Fruit fly (Drosophila melanogaster): ENCODE measurements around the gene CG7382.

Gene CG7382

DNA sequence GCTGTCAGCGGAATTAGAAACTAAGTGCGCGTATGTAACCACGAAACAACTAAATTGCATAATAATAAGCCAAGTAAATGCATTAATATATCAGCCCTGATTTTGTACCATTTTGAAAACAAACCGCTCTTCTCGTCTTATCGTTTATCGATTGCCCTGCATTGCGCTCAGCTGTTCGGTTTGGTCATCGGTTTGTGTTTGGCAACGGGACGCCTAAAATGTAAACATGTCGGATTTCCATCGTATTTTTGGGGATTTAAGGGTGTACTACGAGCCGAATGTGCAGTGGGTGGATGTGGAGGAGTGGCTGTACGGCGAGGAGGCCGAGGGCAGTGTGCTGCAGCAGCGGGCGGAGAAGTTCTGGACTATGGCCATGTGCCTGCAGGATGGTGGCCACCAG, 6.0 kb upstream of the CG7382 start, which contains the start of gene Cap-D3:
TSS of gene Cap-D3 (plus strand) at position 183 of the 400 bp plus-strand sequence.
- TF ChIP-seq fkh (GFP tag; optimal IDR thresholded peaks at IDR 0.05) (peak; percentile 86), Blimp-1 (GFP tag; optimal IDR thresholded peaks at IDR 0.05) (no peak), pdm3 (GFP tag; optimal IDR thresholded peaks at IDR 0.05) (no peak)

DNA sequence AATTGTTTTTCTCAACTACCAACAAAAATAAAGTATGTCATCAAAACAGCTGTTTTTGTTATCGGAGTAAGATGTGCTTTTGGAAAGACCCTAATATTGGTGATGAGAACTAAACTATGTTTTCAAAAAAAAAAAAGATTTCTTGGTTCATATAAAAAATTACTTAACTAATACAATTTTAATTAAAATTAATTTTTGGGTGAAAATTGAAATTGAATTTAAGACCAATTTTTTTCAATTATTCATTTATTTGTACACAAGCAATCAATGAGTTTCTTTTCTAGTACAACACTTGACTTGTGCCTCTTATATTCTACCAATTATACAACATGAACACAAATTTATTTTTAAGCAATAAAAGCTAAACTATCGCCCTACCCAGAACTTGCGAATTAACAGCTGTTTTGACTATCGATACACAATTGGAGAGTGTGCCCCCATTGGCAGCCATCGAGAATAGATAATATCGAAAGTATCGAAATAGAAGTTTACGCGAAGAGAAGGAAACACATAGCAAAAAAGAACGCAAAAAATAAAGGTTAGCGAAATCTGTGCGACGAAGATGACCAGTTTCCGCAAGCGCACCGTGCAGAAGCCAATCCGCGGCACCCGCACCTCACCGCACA, 4.3 kb upstream of the CG7382 start, which contains the start of the genes Vps52 and Elp4:
TSS of gene Vps52 (minus strand) at position 51 of the 626 bp plus-strand sequence.
TSS of gene Elp4 (plus strand) at position 292 of the 626 bp plus-strand sequence.
- TF ChIP-seq CG4318 (GFP tag; optimal IDR thresholded peaks at IDR 0.05), result no peak
- peak; percentile 77 for TF ChIP-seq esn (GFP tag; optimal IDR thresholded peaks at IDR 0.05)
- TF ChIP-seq CG6163 (GFP tag; IDR thresholded peaks at IDR 0.05), result peak; percentile 55; the same call in 2 of the 3 replicates
- TF ChIP-seq CG6854 (GFP tag; optimal IDR thresholded peaks at IDR 0.05), result no peak
- TF ChIP-seq CG10631 (GFP tag; optimal IDR thresholded peaks at IDR 0.05), result no peak
- no peak for TF ChIP-seq vri (GFP tag; optimal IDR thresholded peaks at IDR 0.05)
- no peak for TF ChIP-seq Hr39 (GFP tag; optimal IDR thresholded peaks at IDR 0.05)
- TF ChIP-seq CG11762 (GFP tag; optimal IDR thresholded peaks at IDR 0.05; ENCODE audit: insufficient read depth), result no peak
- no peak for TF ChIP-seq CG10669 (GFP tag; optimal IDR thresholded peaks at IDR 0.05)
- peak; percentile 55 for TF ChIP-seq Lpt (GFP tag; optimal IDR thresholded peaks at IDR 0.05)
- no peak for TF ChIP-seq Ets21C (GFP tag; optimal IDR thresholded peaks at IDR 0.05)
- TF ChIP-seq spab (GFP tag; optimal IDR thresholded peaks at IDR 0.05), result no peak
- TF ChIP-seq fd59A (GFP tag; optimal IDR thresholded peaks at IDR 0.05), result no peak
- TF ChIP-seq dsx (GFP tag; optimal IDR thresholded peaks at IDR 0.05; ENCODE audit: poor library complexity, severe bottlenecking), result no peak
- TF ChIP-seq CG16779 (tag; optimal IDR thresholded peaks at IDR 0.05), result no peak
- TF ChIP-seq Ets96B (tag; optimal IDR thresholded peaks at IDR 0.05), result peak; percentile 62
- no peak for TF ChIP-seq CG3919 (GFP tag; optimal IDR thresholded peaks at IDR 0.05)
- TF ChIP-seq CG7368 (GFP tag; optimal IDR thresholded peaks at IDR 0.05), result peak; percentile 1
- no peak for TF ChIP-seq Hr4 (GFP tag; optimal IDR thresholded peaks at IDR 0.05)
- no peak for TF ChIP-seq Hr38 (GFP tag; optimal IDR thresholded peaks at IDR 0.05)
- TF ChIP-seq CG8632 (GFP tag; optimal IDR thresholded peaks at IDR 0.05), result peak; percentile 55
- no peak for TF ChIP-seq Eip93F (GFP tag; optimal IDR thresholded peaks at IDR 0.05)
- TF ChIP-seq CG8319 (GFP tag; optimal IDR thresholded peaks at IDR 0.05), result peak; percentile 24
- no peak for TF ChIP-seq dac (GFP tag; optimal IDR thresholded peaks at IDR 0.05)
- no peak; the same call in 2 of the 3 replicates for TF ChIP-seq eg (GFP tag; IDR thresholded peaks at IDR 0.05)
- TF ChIP-seq fkh (GFP tag; optimal IDR thresholded peaks at IDR 0.05), result peak; percentile 23
- TF ChIP-seq CG31627 (GFP tag; optimal IDR thresholded peaks at IDR 0.05), result peak; percentile 73
- TF ChIP-seq CG1621 (tag; optimal IDR thresholded peaks at IDR 0.05), result peak; percentile 14
- no peak for TF ChIP-seq OdsH (GFP tag; optimal IDR thresholded peaks at IDR 0.05)
- no peak for TF ChIP-seq salr (GFP tag; optimal IDR thresholded peaks at IDR 0.05)
- no peak for TF ChIP-seq svp (GFP tag)
- TF ChIP-seq CG6276 (GFP tag; optimal IDR thresholded peaks at IDR 0.05), result no peak
- TF ChIP-seq Sox102F (GFP tag; optimal IDR thresholded peaks at IDR 0.05), result no peak
- TF ChIP-seq Met (GFP tag; optimal IDR thresholded peaks at IDR 0.05), result no peak
- no peak for TF ChIP-seq acj6 (GFP tag; optimal IDR thresholded peaks at IDR 0.05)
- TF ChIP-seq Sox15 (GFP tag; optimal IDR thresholded peaks at IDR 0.05), result peak; percentile 67
- TF ChIP-seq net (GFP tag; optimal IDR thresholded peaks at IDR 0.05), result no peak
- TF ChIP-seq pdm3 (GFP tag; optimal IDR thresholded peaks at IDR 0.05), result no peak
- TF ChIP-seq achi (GFP tag; optimal IDR thresholded peaks at IDR 0.05), result no peak
- TF ChIP-seq Gug (GFP tag; IDR thresholded peaks at IDR 0.05), result peak; percentile 60
- peak; percentile 80 for TF ChIP-seq CG3032 (tag; optimal IDR thresholded peaks at IDR 0.05)
- TF ChIP-seq CG11902 (GFP tag; optimal IDR thresholded peaks at IDR 0.05), result peak; percentile 55
- no peak for TF ChIP-seq ss (GFP tag; optimal IDR thresholded peaks at IDR 0.05)
- no peak for TF ChIP-seq Sox14 (GFP tag; optimal IDR thresholded peaks at IDR 0.05)
- no peak for TF ChIP-seq fd85E (GFP tag; optimal IDR thresholded peaks at IDR 0.05)
- TF ChIP-seq CG32006 (GFP tag; optimal IDR thresholded peaks at IDR 0.05), result no peak
- peak; percentile 28; the same call in 1 of the 2 replicates for TF ChIP-seq CG15336 (GFP tag; IDR thresholded peaks at IDR 0.05)
- peak; percentile 55; the same call in 2 of the 3 replicates for TF ChIP-seq CG8119 (GFP tag; IDR thresholded peaks at IDR 0.05)
